Worm (Caenorhabditis elegans) whole organism, L1 larva: Measurements from ENCODE around the gene pgp-5.

Source experiments
- C16A3.4 ChIP-seq: fragments of 150-350 bp; optimal IDR thresholded peaks from 2 replicates; lab custom pipeline; 2014; ENCODE audit warnings: missing biosample characterization, missing genetic modification characterization
- F16B12.6 ChIP-seq: fragments of 150-350 bp; optimal IDR thresholded peaks from 2 replicates; lab custom pipeline; 2014; ENCODE audit warnings: missing biosample characterization, missing genetic modification characterization
- Y116A8C.19 ChIP-seq: sonication (generic microtip); optimal IDR thresholded peaks from 2 replicates; lab custom pipeline; 2016; ENCODE audit warnings: missing compliant biosample characterization, missing genetic modification characterization, borderline replicate concordance
- aha-1 ChIP-seq: fragments of 150-350 bp; optimal IDR thresholded peaks from 2 replicates; lab custom pipeline; 2014; ENCODE audit warnings: missing biosample characterization, missing genetic modification characterization
- ceh-63 ChIP-seq: fragments of 200-800 bp; sonication (Bioruptor generic); optimal IDR thresholded peaks from 2 replicates; lab custom pipeline; 2018; ENCODE audit warnings: mild to moderate bottlenecking, missing genetic modification characterization, missing compliant biosample characterization
- ceh-82 ChIP-seq, 3 experiments: fragments of 150-350 bp in 1 of 3; sonication (generic microtip) in 2 of 3; optimal IDR thresholded peaks; 2 replicates each; lab custom pipeline; 2014 to 2017; ENCODE audit warnings: missing biosample characterization in 3 of 3, missing genetic modification characterization in 3 of 3
- ceh-88 ChIP-seq: fragments of 200-800 bp; sonication (Bioruptor generic); IDR thresholded peaks from 2 replicates; pipeline ENCODE4 v1.3.6; 2022; ENCODE audit warnings: missing genetic modification characterization, missing compliant biosample characterization
- ceh-90 ChIP-seq: sonication (generic microtip); optimal IDR thresholded peaks from 2 replicates; lab custom pipeline; 2016; ENCODE audit warnings: missing genetic modification characterization, missing compliant biosample characterization
- dpl-1 ChIP-seq, 3 experiments: fragments of 150-350 bp in 2 of 3; sonication (generic microtip) in 1 of 3; optimal IDR thresholded peaks; 2 replicates each; lab custom pipeline; 2014 to 2017; ENCODE audit warnings: missing biosample characterization in 3 of 3, missing genetic modification characterization in 3 of 3, missing genetic modification reagents in 3 of 3
- dsc-1 ChIP-seq: sonication (generic microtip); optimal IDR thresholded peaks from 2 replicates; lab custom pipeline; 2016; ENCODE audit warnings: mild to moderate bottlenecking, missing genetic modification characterization, missing compliant biosample characterization
- efl-1 ChIP-seq, 4 experiments: fragments of 150-350 bp; optimal IDR thresholded peaks in 3 of 4; peaks in 1 of 4; 1 replicate in 1 of 4; 2 replicates in 3 of 4; lab custom pipeline; 2014; ENCODE audit warnings: missing biosample characterization in 2 of 4, missing genetic modification characterization in 2 of 4, missing genetic modification reagents in 2 of 4
- egl-13 ChIP-seq: sonication (generic microtip); optimal IDR thresholded peaks from 2 replicates; lab custom pipeline; 2016; ENCODE audit warnings: missing genotype, missing genetic modification reagents, missing genetic modification characterization, missing compliant biosample characterization
- egl-27 ChIP-seq, 2 experiments: fragments of 150-350 bp in 1 of 2; sonication (generic microtip); optimal IDR thresholded peaks; 3 replicates each; lab custom pipeline; 2017 to 2018; ENCODE audit warnings: missing biosample characterization in 2 of 2, missing genetic modification characterization in 2 of 2, missing genetic modification reagents in 2 of 2
- elt-3 ChIP-seq, 6 experiments: fragments of 150-350 bp in 1 of 6; sonication (generic microtip); optimal IDR thresholded peaks; 2 replicates each; lab custom pipeline; 2017 to 2018; ENCODE audit warnings: missing biosample characterization in 6 of 6, missing genetic modification characterization in 6 of 6, inconsistent platforms in 1 of 6
- fkh-10 ChIP-seq: sonication (generic microtip); optimal IDR thresholded peaks from 2 replicates; lab custom pipeline; 2017; ENCODE audit warnings: missing biosample characterization, missing genetic modification reagents, missing genetic modification characterization
- fkh-8 ChIP-seq: sonication (generic microtip); optimal IDR thresholded peaks from 2 replicates; lab custom pipeline; 2016; ENCODE audit warnings: mild to moderate bottlenecking, missing genetic modification characterization, missing compliant biosample characterization
- fos-1 ChIP-seq: fragments of 150-350 bp; optimal IDR thresholded peaks from 2 replicates; lab custom pipeline; 2014; ENCODE audit warnings: missing biosample characterization, missing genetic modification characterization
- grh-1 ChIP-seq: fragments of 200-800 bp; sonication (Bioruptor generic); IDR thresholded peaks from 2 replicates; pipeline ENCODE4 v1.3.6; 2022; ENCODE audit warnings: missing genetic modification reagents, missing genetic modification characterization, missing compliant biosample characterization
- hlh-17 ChIP-seq: fragments of 200-800 bp; sonication (Bioruptor generic); optimal IDR thresholded peaks from 2 replicates; lab custom pipeline; 2018; ENCODE audit warnings: missing genetic modification characterization, mild to moderate bottlenecking, missing compliant biosample characterization, moderate library complexity, borderline replicate concordance
- hlh-4 ChIP-seq: sonication (generic microtip); optimal IDR thresholded peaks from 2 replicates; lab custom pipeline; 2016; ENCODE audit warnings: mild to moderate bottlenecking, missing genetic modification characterization, missing compliant biosample characterization
- isw-1 ChIP-seq: fragments of 200-800 bp; sonication (Bioruptor generic); IDR thresholded peaks from 2 replicates; pipeline ENCODE4 v1.3.6; 2022; ENCODE audit warnings: missing genetic modification characterization, missing compliant biosample characterization
- jun-1 ChIP-seq: fragments of 150-350 bp; optimal IDR thresholded peaks from 2 replicates; lab custom pipeline; 2014; ENCODE audit warnings: missing biosample characterization, missing genetic modification reagents, missing genetic modification characterization
- lin-13 ChIP-seq: fragments of 150-350 bp; optimal IDR thresholded peaks from 2 replicates; lab custom pipeline; 2014; ENCODE audit warnings: missing biosample characterization, missing genetic modification reagents, missing genetic modification characterization
- lin-14 ChIP-seq: fragments of 200-800 bp; sonication (Bioruptor generic); optimal IDR thresholded peaks from 2 replicates; lab custom pipeline; 2018; ENCODE audit warnings: mild to moderate bottlenecking, missing genetic modification characterization, moderate library complexity, missing compliant biosample characterization
- lin-35 ChIP-seq, 2 experiments: fragments of 150-350 bp; optimal IDR thresholded peaks; 2 replicates each; lab custom pipeline; 2014; ENCODE audit warnings: missing biosample characterization in 2 of 2, missing genetic modification characterization in 2 of 2, missing genetic modification reagents in 2 of 2
- lin-39 ChIP-seq: fragments of 150-350 bp; optimal IDR thresholded peaks from 2 replicates; lab custom pipeline; 2014; ENCODE audit warnings: missing biosample characterization, missing genetic modification reagents, missing genetic modification characterization
- lir-3 ChIP-seq: sonication (generic microtip); optimal IDR thresholded peaks from 2 replicates; lab custom pipeline; 2016; ENCODE audit warnings: mild to moderate bottlenecking, missing genetic modification characterization, moderate library complexity, missing compliant biosample characterization; ENCODE audit not compliant: poor library complexity
- mdl-1 ChIP-seq, 2 experiments: fragments of 150-350 bp; optimal IDR thresholded peaks; 2 replicates each; lab custom pipeline; 2014 to 2017; ENCODE audit warnings: missing biosample characterization in 2 of 2, missing genetic modification characterization in 2 of 2, inconsistent platforms in 1 of 2
- mef-2 ChIP-seq: fragments of 150-350 bp; optimal IDR thresholded peaks from 2 replicates; lab custom pipeline; 2014; ENCODE audit warnings: missing biosample characterization, missing genetic modification characterization
- mep-1 ChIP-seq: fragments of 150-350 bp; optimal IDR thresholded peaks from 2 replicates; lab custom pipeline; 2014; ENCODE audit warnings: missing biosample characterization, missing genetic modification characterization
- nhr-19 ChIP-seq: fragments of 200-800 bp; sonication (Bioruptor generic); conservative IDR thresholded peaks from 2 replicates; pipeline ENCODE4 v1.3.6; 2022; ENCODE audit warnings: missing genetic modification characterization, missing compliant biosample characterization
- nhr-20 ChIP-seq: sonication (generic microtip); optimal IDR thresholded peaks from 2 replicates; lab custom pipeline; 2016; ENCODE audit warnings: mild to moderate bottlenecking, missing genetic modification characterization, missing compliant biosample characterization
- nhr-28 ChIP-seq: fragments of 150-350 bp; optimal IDR thresholded peaks from 2 replicates; lab custom pipeline; 2014; ENCODE audit warnings: missing biosample characterization, missing genetic modification characterization
- nhr-47 ChIP-seq: sonication (generic microtip); optimal IDR thresholded peaks from 2 replicates; lab custom pipeline; 2016; ENCODE audit warnings: mild to moderate bottlenecking, missing genetic modification characterization, moderate library complexity, missing compliant biosample characterization
- nhr-71 ChIP-seq: sonication (generic microtip); optimal IDR thresholded peaks from 2 replicates; lab custom pipeline; 2016; ENCODE audit warnings: mild to moderate bottlenecking, missing genetic modification characterization, moderate library complexity, missing compliant biosample characterization
- nhr-76 ChIP-seq: sonication (generic microtip); optimal IDR thresholded peaks from 2 replicates; lab custom pipeline; 2017; ENCODE audit warnings: missing biosample characterization, missing genetic modification characterization
- nhr-77 ChIP-seq: fragments of 150-350 bp; optimal IDR thresholded peaks from 2 replicates; lab custom pipeline; 2014; ENCODE audit warnings: missing biosample characterization, missing genetic modification characterization
- nhr-85 ChIP-seq: sonication (generic microtip); peaks from one replicate; lab custom pipeline; 2016; ENCODE audit warnings: missing genetic modification characterization, inconsistent platforms, missing compliant biosample characterization
- nhr-90 ChIP-seq: sonication (generic microtip); optimal IDR thresholded peaks from 2 replicates; lab custom pipeline; 2016; ENCODE audit warnings: mild to moderate bottlenecking, missing genetic modification characterization, missing compliant biosample characterization; ENCODE audit not compliant: poor library complexity
- pag-3 ChIP-seq: sonication (generic microtip); optimal IDR thresholded peaks from 2 replicates; lab custom pipeline; 2017; ENCODE audit warnings: missing genetic modification characterization, mild to moderate bottlenecking, missing compliant biosample characterization, antibody characterized with exemption, borderline replicate concordance; ENCODE audit not compliant: insufficient read depth
- pqm-1 ChIP-seq: sonication (generic microtip); optimal IDR thresholded peaks from 3 replicates; lab custom pipeline; 2017; ENCODE audit warnings: missing biosample characterization, missing genetic modification characterization
- rnt-1 ChIP-seq: sonication (generic microtip); optimal IDR thresholded peaks from 2 replicates; lab custom pipeline; 2016; ENCODE audit warnings: mild to moderate bottlenecking, missing genetic modification characterization, moderate library complexity, missing compliant biosample characterization
- skn-1 ChIP-seq: fragments of 150-350 bp; optimal IDR thresholded peaks from 2 replicates; lab custom pipeline; 2014; ENCODE audit warnings: missing biosample characterization, missing genetic modification characterization
- snpc-4 ChIP-seq: fragments of 150-350 bp; optimal IDR thresholded peaks from 2 replicates; lab custom pipeline; 2014; ENCODE audit warnings: missing biosample characterization, missing genetic modification characterization
- snu-23 ChIP-seq: sonication (generic microtip); optimal IDR thresholded peaks from 2 replicates; lab custom pipeline; 2016; ENCODE audit warnings: missing genetic modification characterization, missing compliant biosample characterization
- sox-4 ChIP-seq: sonication (generic microtip); optimal IDR thresholded peaks from 2 replicates; lab custom pipeline; 2016; ENCODE audit warnings: missing genetic modification characterization, missing compliant biosample characterization
- sptf-1 ChIP-seq: fragments of 150-350 bp; optimal IDR thresholded peaks from 2 replicates; lab custom pipeline; 2014; ENCODE audit warnings: missing biosample characterization, missing genetic modification characterization
- swsn-7 ChIP-seq: sonication (generic microtip); optimal IDR thresholded peaks from 2 replicates; lab custom pipeline; 2016; ENCODE audit warnings: missing genetic modification characterization, missing compliant biosample characterization
- tbx-2 ChIP-seq: sonication (generic microtip); optimal IDR thresholded peaks from 2 replicates; lab custom pipeline; 2016; ENCODE audit warnings: missing genetic modification characterization, missing compliant biosample characterization
- unc-130 ChIP-seq: fragments of 150-350 bp; optimal IDR thresholded peaks from 2 replicates; lab custom pipeline; 2017; ENCODE audit warnings: missing biosample characterization, missing genetic modification characterization, inconsistent platforms
- unc-98 ChIP-seq: fragments of 200-800 bp; sonication (Bioruptor generic); IDR thresholded peaks from 2 replicates; pipeline ENCODE4 v1.3.6; 2022; ENCODE audit warnings: missing genetic modification characterization, missing compliant biosample characterization
- xbp-1 ChIP-seq: sonication (generic microtip); optimal IDR thresholded peaks from 2 replicates; lab custom pipeline; 2016; ENCODE audit warnings: missing genetic modification characterization, missing compliant biosample characterization

pgp-5 gene

DNA sequence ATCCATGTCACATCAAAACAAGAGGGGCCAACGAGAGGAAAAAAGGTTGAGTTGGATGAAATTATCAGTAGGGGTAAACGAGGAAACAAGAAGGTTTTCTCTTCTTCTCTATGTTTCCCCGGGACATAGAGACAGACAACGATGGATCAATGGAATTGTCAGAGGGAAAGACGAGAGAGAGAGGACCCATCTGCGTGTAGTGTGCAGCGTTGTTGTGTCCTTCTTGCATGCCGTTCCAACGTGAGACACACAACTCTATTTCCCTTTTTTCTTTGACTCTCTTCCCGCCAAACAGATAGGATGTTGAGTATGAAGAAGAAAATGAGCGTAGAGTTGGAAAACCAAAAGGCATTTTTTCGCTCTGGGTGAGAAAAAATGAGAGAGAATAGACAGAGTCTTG, 41.9 kb upstream of the pgp-5 start:
- TF ChIP-seq xbp-1 (tag; lab: Kevin White, UChicago) (peak; percentile 23), hlh-4 (tag; lab: Kevin White, UChicago) (no peak), lin-13 (GFP tag; lab: Kevin White, UChicago) (peak; percentile 7), snpc-4 (tag; lab: Kevin White, UChicago) (no peak), egl-27 (tag; optimal IDR thresholded peaks at IDR 0.05; lab: Kevin White, UChicago) (peak; percentile 6 to 17), lin-35 (GFP tag; optimal IDR thresholded peaks at IDR 0.05; lab: Kevin White, UChicago) (peak; percentile 13 to 54), unc-130 (tag; lab: Kevin White, UChicago) (peak; percentile 26), C16A3.4 (peak; percentile 32), hlh-17 (GFP tag; lab: Kevin White, UChicago) (no peak), nhr-85 (peak; percentile 74), ceh-88 (GFP tag; lab: Robert Waterston, UW) (no peak), F16B12.6 (tag; lab: Kevin White, UChicago) (peak; percentile 30), grh-1 (GFP tag; lab: Robert Waterston, UW) (no peak), skn-1 (tag; lab: Kevin White, UChicago) (peak; percentile 41), sox-4 (tag; lab: Kevin White, UChicago) (no peak), swsn-7 (tag; lab: Kevin White, UChicago) (peak; percentile 57), mdl-1 (tag; optimal IDR thresholded peaks at IDR 0.05; lab: Kevin White, UChicago) (peak in 1 of 2 experiments; percentile 61), mef-2 (tag; lab: Kevin White, UChicago) (peak; percentile 14), pqm-1 (tag; lab: Kevin White, UChicago) (no peak), aha-1 (no peak), egl-13 (tag; lab: Kevin White, UChicago) (no peak), fkh-8 (tag; lab: Kevin White, UChicago) (peak; percentile 63), nhr-90 (tag; lab: Kevin White, UChicago) (peak; percentile 25), sptf-1 (tag; lab: Kevin White, UChicago) (no peak), ceh-63 (no peak), fos-1 (tag; lab: Kevin White, UChicago) (peak; percentile 32), nhr-47 (tag; lab: Kevin White, UChicago) (peak; percentile 59), Y116A8C.19 (no peak), nhr-77 (tag; lab: Kevin White, UChicago) (peak; percentile 64), nhr-28 (tag; lab: Kevin White, UChicago) (no peak), jun-1 (tag; lab: Kevin White, UChicago) (no peak), unc-98 (no peak), nhr-76 (tag; lab: Kevin White, UChicago) (no peak), nhr-20 (tag; lab: Kevin White, UChicago) (peak; percentile 69), tbx-2 (tag; lab: Kevin White, UChicago) (peak; percentile 59), elt-3 (tag; optimal IDR thresholded peaks at IDR 0.05; lab: Kevin White, UChicago) (peak in 4 of 6 experiments; percentile 31 to 73 (median 41)), fkh-10 (GFP tag; lab: Kevin White, UChicago) (peak; percentile 81), ceh-82 (tag; optimal IDR thresholded peaks at IDR 0.05; lab: Kevin White, UChicago) (peak in 2 of 3 experiments; percentile 59 to 77), dpl-1 (GFP tag; optimal IDR thresholded peaks at IDR 0.05; lab: Kevin White, UChicago) (peak in 2 of 3 experiments; percentile 5 to 19), lin-39 (no peak), ceh-90 (no peak), pag-3 (peak; percentile 8), lir-3 (tag; lab: Kevin White, UChicago) (peak; percentile 22), nhr-71 (tag; lab: Kevin White, UChicago) (peak; percentile 82), nhr-19 (GFP tag; lab: Robert Waterston, UW) (peak; percentile 62), efl-1 (optimal IDR thresholded peaks at IDR 0.05; lab: Kevin White, UChicago) (peak; percentile 32 to 55), efl-1 (GFP tag; optimal IDR thresholded peaks at IDR 0.05 in 1 of 2; lab: Kevin White, UChicago) (no peak), mep-1 (tag; lab: Kevin White, UChicago) (peak; percentile 80), lin-14 (GFP tag; lab: Kevin White, UChicago) (peak; percentile 99), rnt-1 (tag; lab: Kevin White, UChicago) (peak; percentile 66), isw-1 (GFP tag; lab: Robert Waterston, UW) (no peak), dsc-1 (peak; percentile 58), snu-23 (GFP tag; lab: Kevin White, UChicago) (peak; percentile 74)
